Worm (Caenorhabditis elegans) whole organism, young adult: ENCODE results near the gene gln-5.

Experiments used
- B0261.1 ChIP-seq: sonication (generic microtip); optimal IDR thresholded peaks from 2 replicates; lab custom pipeline; 2016; ENCODE audit warnings: mild to moderate bottlenecking, missing genetic modification characterization, moderate library complexity, missing compliant biosample characterization
- F33H1.4 ChIP-seq: fragments of 200-800 bp; sonication (Bioruptor generic); IDR thresholded peaks from 2 replicates; pipeline ENCODE4 v1.3.6; 2022; ENCODE audit warnings: missing genetic modification reagents, missing genetic modification characterization, missing compliant biosample characterization
- F52B5.7 ChIP-seq: sonication (generic microtip); optimal IDR thresholded peaks from 2 replicates; lab custom pipeline; 2016; ENCODE audit warnings: mild to moderate bottlenecking, missing genetic modification characterization, missing compliant biosample characterization
- K11D2.4 ChIP-seq: fragments of 200-800 bp; sonication (Bioruptor generic); IDR thresholded peaks from 2 replicates; pipeline ENCODE4 v1.3.6; 2022; ENCODE audit warnings: missing genetic modification reagents, missing genetic modification characterization, missing compliant biosample characterization
- T07F8.4 ChIP-seq: sonication (generic microtip); optimal IDR thresholded peaks from 2 replicates; lab custom pipeline; 2016; ENCODE audit warnings: mild to moderate bottlenecking, missing genetic modification characterization, moderate library complexity, missing compliant biosample characterization
- Y53F4B.3 ChIP-seq: fragments of 200-800 bp; sonication (Bioruptor generic); IDR thresholded peaks from 2 replicates; pipeline ENCODE4 v1.3.6; 2022; ENCODE audit warnings: missing genetic modification reagents, missing genetic modification characterization, missing compliant biosample characterization
- Y53G8AR.9 ChIP-seq: fragments of 200-800 bp; sonication (Bioruptor generic); conservative IDR thresholded peaks from 2 replicates; pipeline ENCODE4 v1.3.6; 2022; ENCODE audit warnings: missing genetic modification reagents, missing genetic modification characterization, missing compliant biosample characterization
- Y56A3A.18 ChIP-seq: fragments of 200-800 bp; sonication (Bioruptor generic); IDR thresholded peaks from 2 replicates; pipeline ENCODE4 v1.3.6; 2022; ENCODE audit warnings: missing genetic modification reagents, missing genetic modification characterization, missing compliant biosample characterization
- bed-2 ChIP-seq: fragments of 200-800 bp; sonication (Bioruptor generic); IDR thresholded peaks from 2 replicates; pipeline ENCODE4 v1.3.6; 2022; ENCODE audit warnings: missing genetic modification reagents, missing genetic modification characterization, missing compliant biosample characterization
- ccch-3 ChIP-seq: fragments of 200-800 bp; sonication (Bioruptor generic); optimal IDR thresholded peaks from 2 replicates; lab custom pipeline; 2018; ENCODE audit warnings: mild to moderate bottlenecking, missing genetic modification characterization, missing compliant biosample characterization
- cebp-1 ChIP-seq, 2 experiments: fragments of 200-800 bp in 1 of 2; sonication (Bioruptor generic) in 1 of 2; sonication (generic microtip) in 1 of 2; IDR thresholded peaks in 1 of 2; optimal IDR thresholded peaks in 1 of 2; 2 replicates each; pipeline versions ENCODE4 v1.3.6 to Lab custom; 2017 to 2022; ENCODE audit warnings: missing compliant biosample characterization in 2 of 2, missing genetic modification characterization in 2 of 2, mild to moderate bottlenecking in 1 of 2, missing genetic modification reagents in 1 of 2, moderate library complexity in 1 of 2
- ceh-27 ChIP-seq: fragments of 200-800 bp; sonication (Bioruptor generic); optimal IDR thresholded peaks from 2 replicates; lab custom pipeline; 2018; ENCODE audit warnings: mild to moderate bottlenecking, missing genetic modification characterization, moderate library complexity, missing compliant biosample characterization
- ceh-58 ChIP-seq: fragments of 200-800 bp; sonication (Bioruptor generic); IDR thresholded peaks from 2 replicates; pipeline ENCODE4 v1.3.6; 2022; ENCODE audit warnings: missing genetic modification characterization, missing compliant biosample characterization
- dox-1 ChIP-seq: fragments of 200-800 bp; sonication (Bioruptor generic); IDR thresholded peaks from 2 replicates; pipeline ENCODE4 v1.3.6; 2022; ENCODE audit warnings: missing genetic modification reagents, missing genetic modification characterization, missing compliant biosample characterization
- efl-1 ChIP-seq: fragments of 150-350 bp; optimal IDR thresholded peaks from 2 replicates; lab custom pipeline; 2014; ENCODE audit warnings: missing biosample characterization, missing genetic modification reagents, missing genetic modification characterization
- ekl-4 ChIP-seq: fragments of 200-800 bp; sonication (Bioruptor generic); IDR thresholded peaks from 2 replicates; pipeline ENCODE4 v1.3.6; 2022; ENCODE audit warnings: missing genetic modification reagents, missing genetic modification characterization, missing compliant biosample characterization
- ets-4 ChIP-seq: fragments of 200-800 bp; sonication (Bioruptor generic); optimal IDR thresholded peaks from 2 replicates; lab custom pipeline; 2018; ENCODE audit warnings: mild to moderate bottlenecking, missing genetic modification characterization, missing compliant biosample characterization
- gei-17 ChIP-seq: fragments of 200-800 bp; sonication (Bioruptor generic); optimal IDR thresholded peaks from 2 replicates; lab custom pipeline; 2018; ENCODE audit warnings: mild to moderate bottlenecking, missing genetic modification characterization, missing compliant biosample characterization
- him-1 ChIP-seq: sonication (generic microtip); optimal IDR thresholded peaks from 2 replicates; lab custom pipeline; 2016; ENCODE audit warnings: missing genotype, missing genetic modification reagents, missing genetic modification characterization, missing compliant biosample characterization
- hlh-26 ChIP-seq: fragments of 200-800 bp; sonication (Bioruptor generic); conservative IDR thresholded peaks from 2 replicates; pipeline ENCODE4 v1.3.6; 2022; ENCODE audit warnings: missing genetic modification reagents, missing genetic modification characterization, missing compliant biosample characterization
- hrde-1 ChIP-seq: sonication (generic microtip); optimal IDR thresholded peaks from 2 replicates; lab custom pipeline; 2016; ENCODE audit warnings: missing genetic modification characterization, mild to moderate bottlenecking, missing compliant biosample characterization, moderate library complexity, missing genotype, missing genetic modification reagents, borderline replicate concordance
- lag-1 ChIP-seq: fragments of 200-800 bp; sonication (Bioruptor generic); IDR thresholded peaks from 2 replicates; pipeline ENCODE4 v1.3.6; 2022; ENCODE audit warnings: missing genetic modification reagents, missing genetic modification characterization, missing compliant biosample characterization
- let-526 ChIP-seq: fragments of 200-800 bp; sonication (Bioruptor generic); IDR thresholded peaks from 2 replicates; pipeline ENCODE4 v1.3.6; 2022; ENCODE audit warnings: missing genetic modification reagents, missing genetic modification characterization, missing compliant biosample characterization
- let-607 ChIP-seq, 2 experiments: fragments of 200-800 bp in 1 of 2; sonication (Bioruptor generic) in 1 of 2; sonication (generic microtip) in 1 of 2; optimal IDR thresholded peaks; 2 replicates each; lab custom pipeline; 2016 to 2018; ENCODE audit warnings: mild to moderate bottlenecking in 2 of 2, missing compliant biosample characterization in 2 of 2, missing genetic modification characterization in 2 of 2, moderate library complexity in 2 of 2, missing genotype in 1 of 2
- lin-54 ChIP-seq: fragments of 200-800 bp; sonication (Bioruptor generic); optimal IDR thresholded peaks from 2 replicates; lab custom pipeline; 2018; ENCODE audit warnings: mild to moderate bottlenecking, missing genetic modification characterization, missing compliant biosample characterization
- lsl-1 ChIP-seq: fragments of 200-800 bp; sonication (Bioruptor generic); optimal IDR thresholded peaks from 2 replicates; lab custom pipeline; 2018; ENCODE audit warnings: mild to moderate bottlenecking, missing genetic modification characterization, moderate library complexity, missing compliant biosample characterization
- lsy-27 ChIP-seq: sonication (generic microtip); optimal IDR thresholded peaks from 2 replicates; lab custom pipeline; 2017; ENCODE audit warnings: missing genetic modification characterization, mild to moderate bottlenecking, missing compliant biosample characterization, antibody characterized with exemption, missing genotype, borderline replicate concordance; ENCODE audit not compliant: insufficient read depth
- madf-3 ChIP-seq: fragments of 200-800 bp; sonication (Bioruptor generic); IDR thresholded peaks from 2 replicates; pipeline ENCODE4 v1.3.6; 2022; ENCODE audit warnings: missing genetic modification reagents, missing genetic modification characterization, missing compliant biosample characterization
- madf-6 ChIP-seq: fragments of 200-800 bp; sonication (Bioruptor generic); IDR thresholded peaks from 2 replicates; pipeline ENCODE4 v1.3.6; 2022; ENCODE audit warnings: missing genetic modification reagents, missing genetic modification characterization, missing compliant biosample characterization
- mel-28 ChIP-seq: sonication (generic microtip); optimal IDR thresholded peaks from 2 replicates; lab custom pipeline; 2016; ENCODE audit warnings: borderline replicate concordance, mild to moderate bottlenecking, missing genetic modification characterization, missing compliant biosample characterization
- nfyb-1 ChIP-seq: fragments of 200-800 bp; sonication (Bioruptor generic); IDR thresholded peaks from 2 replicates; pipeline ENCODE4 v1.3.6; 2022; ENCODE audit warnings: missing genetic modification reagents, missing genetic modification characterization, missing compliant biosample characterization
- nhr-80 ChIP-seq: sonication (generic microtip); optimal IDR thresholded peaks from 2 replicates; lab custom pipeline; 2016; ENCODE audit warnings: missing genetic modification characterization, missing compliant biosample characterization
- rcor-1 ChIP-seq: fragments of 200-800 bp; sonication (Bioruptor generic); IDR thresholded peaks from 2 replicates; pipeline ENCODE4 v1.3.6; 2022; ENCODE audit warnings: missing genetic modification reagents, missing genetic modification characterization, missing compliant biosample characterization
- snpc-4 ChIP-seq, 5 experiments: fragments of 150-350 bp in 1 of 5; sonication (generic microtip) in 4 of 5; optimal IDR thresholded peaks; 2 replicates each; lab custom pipeline; 2014 to 2018; ENCODE audit warnings: missing genetic modification characterization in 5 of 5, missing biosample characterization in 3 of 5, antibody characterized with exemption in 2 of 5, mild to moderate bottlenecking in 2 of 5, missing compliant biosample characterization in 2 of 5, missing genotype in 2 of 5, moderate library complexity in 2 of 5, missing genetic modification reagents in 1 of 5
- sptf-2 ChIP-seq: fragments of 200-800 bp; sonication (Bioruptor generic); optimal IDR thresholded peaks from 2 replicates; lab custom pipeline; 2018; ENCODE audit warnings: mild to moderate bottlenecking, missing genetic modification characterization, missing compliant biosample characterization
- tlf-1 ChIP-seq: fragments of 200-800 bp; sonication (Bioruptor generic); optimal IDR thresholded peaks from 2 replicates; lab custom pipeline; 2018; ENCODE audit warnings: mild to moderate bottlenecking, missing genetic modification characterization, missing compliant biosample characterization
- unc-130 ChIP-seq: sonication (generic microtip); optimal IDR thresholded peaks from 2 replicates; lab custom pipeline; 2016; ENCODE audit warnings: missing genetic modification reagents, missing genetic modification characterization, missing compliant biosample characterization
- zfh-2 ChIP-seq: fragments of 200-800 bp; sonication (Bioruptor generic); conservative IDR thresholded peaks from 2 replicates; pipeline ENCODE4 v1.3.6; 2022; ENCODE audit warnings: missing genetic modification reagents, missing genetic modification characterization, missing compliant biosample characterization
- ztf-25 ChIP-seq: fragments of 200-800 bp; sonication (Bioruptor generic); IDR thresholded peaks from 2 replicates; pipeline ENCODE4 v1.3.6; 2022; ENCODE audit warnings: missing genetic modification reagents, missing genetic modification characterization, missing compliant biosample characterization
- ztf-28 ChIP-seq: fragments of 200-800 bp; sonication (Bioruptor generic); IDR thresholded peaks from 2 replicates; pipeline ENCODE4 v1.3.6; 2022; ENCODE audit warnings: missing genetic modification reagents, missing genetic modification characterization, missing compliant biosample characterization
- ztf-6 ChIP-seq: fragments of 200-800 bp; sonication (Bioruptor generic); IDR thresholded peaks from 2 replicates; pipeline ENCODE4 v1.3.6; 2022; ENCODE audit warnings: missing genetic modification reagents, missing genetic modification characterization, missing compliant biosample characterization

The gln-5 gene

DNA sequence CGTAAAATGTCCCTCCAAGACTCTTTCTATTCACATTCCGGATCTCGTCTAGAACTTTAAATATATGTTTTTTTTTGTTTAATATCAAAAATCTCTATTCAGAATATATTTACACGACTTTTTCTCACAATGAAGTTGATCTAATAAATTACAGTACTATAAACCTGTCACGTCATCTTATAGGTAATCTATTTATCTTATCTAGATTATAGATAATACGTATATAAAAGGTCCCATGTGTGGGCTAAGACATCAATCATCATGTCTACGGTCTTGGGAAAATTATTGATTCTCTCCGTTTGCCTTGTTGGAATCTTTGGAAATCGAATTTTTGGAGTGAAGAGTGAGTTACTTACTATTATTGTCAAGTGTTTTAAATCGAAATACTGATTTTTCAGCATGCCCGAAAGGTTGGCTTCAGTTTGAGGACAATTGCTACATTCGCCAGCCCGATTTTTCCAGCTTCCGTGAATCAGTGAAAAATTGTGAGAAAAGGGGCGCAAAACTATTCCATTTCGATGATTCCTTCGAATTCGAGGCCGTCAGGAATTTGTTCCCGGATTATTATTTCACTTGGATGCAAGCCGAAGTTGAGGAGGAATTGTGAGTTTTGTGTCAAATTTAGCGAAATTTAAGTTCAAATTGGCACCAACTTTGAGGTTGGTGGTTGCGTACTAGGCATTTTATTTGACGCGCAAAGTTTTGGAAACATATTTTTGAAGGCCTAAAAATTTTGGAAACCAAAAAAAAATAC, 3.4 kb upstream of the gln-5 start, which contains the start of gene clec-196:
Gene clec-196 (plus strand): TSS at position 252 of the 754 bp plus-strand sequence.
- TF ChIP-seq madf-6 (GFP tag; lab: Robert Waterston, UW) (0 out of 2 replicates have a peak, but pooled peaks have one; percentile 11), nfyb-1 (GFP tag; lab: Robert Waterston, UW) (no peak), hlh-26 (GFP tag; lab: Robert Waterston, UW) (no peak), cebp-1 (GFP tag; IDR thresholded peaks at IDR 0.05; lab: Robert Waterston, UW) (no peak), cebp-1 (tag; optimal IDR thresholded peaks at IDR 0.05; lab: Kevin White, UChicago) (peak; percentile 14), madf-3 (GFP tag; lab: Robert Waterston, UW) (0 out of 2 replicates have a peak, but pooled peaks have one; percentile 22), F33H1.4 (no peak), ekl-4 (GFP tag; lab: Robert Waterston, UW) (0 out of 2 replicates have a peak, but pooled peaks have one; percentile 7), snpc-4 (GFP tag; optimal IDR thresholded peaks at IDR 0.05; lab: Kevin White, UChicago) (no peak), snpc-4 (tag; optimal IDR thresholded peaks at IDR 0.05; lab: Kevin White, UChicago) (peak in 1 of 4 experiments; percentile 11), lin-54 (GFP tag; lab: Kevin White, UChicago) (peak; percentile 39)

DNA sequence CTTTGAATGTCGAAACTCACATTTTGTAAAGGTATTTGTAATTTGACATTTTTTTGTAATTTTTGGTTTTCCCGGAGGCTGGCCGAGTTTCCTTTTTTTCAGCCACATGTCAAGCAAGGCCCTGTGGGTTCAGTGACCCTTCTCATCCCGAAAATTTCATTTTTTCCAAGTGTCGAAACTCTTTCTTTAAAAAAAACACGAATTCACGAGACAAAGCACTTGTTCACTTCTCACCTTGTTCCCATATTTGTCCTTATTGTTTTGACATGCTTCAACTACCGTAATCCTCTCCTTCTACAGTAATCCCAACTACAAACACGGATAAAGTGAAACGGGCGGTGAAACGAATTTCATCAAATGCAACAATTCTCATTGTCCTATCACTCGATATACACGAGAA, 1.8 kb upstream of the gln-5 start, which contains the start of gene lhfp-4:
Gene lhfp-4 (plus strand): TSS at position 301 of the 400 bp plus-strand sequence.
- no peak for TF ChIP-seq ceh-58 (GFP tag; lab: Robert Waterston, UW)
- TF ChIP-seq ztf-6 = no peak
- no peak for TF ChIP-seq F52B5.7 (tag; lab: Kevin White, UChicago)
- TF ChIP-seq zfh-2 (GFP tag; lab: Robert Waterston, UW) = no peak
- no peak for TF ChIP-seq lsy-27 (tag; lab: Kevin White, UChicago)
- no peak for TF ChIP-seq lin-54 (GFP tag; lab: Kevin White, UChicago)
- TF ChIP-seq ccch-3 (GFP tag; lab: Kevin White, UChicago) = no peak

ce11 chrIV:17269702-17270101, 3.8 kb downstream of the gln-5 start:
- TF ChIP-seq ztf-25 (no peak), K11D2.4 (no peak), rcor-1 (GFP tag; lab: Robert Waterston, UW) (no peak), B0261.1 (tag; lab: Kevin White, UChicago) (no peak), dox-1 (GFP tag; lab: Robert Waterston, UW) (no peak), lag-1 (GFP tag; lab: Robert Waterston, UW) (no peak), unc-130 (no peak), T07F8.4 (tag; lab: Kevin White, UChicago) (no peak), mel-28 (tag; lab: Kevin White, UChicago) (no peak), sptf-2 (GFP tag; lab: Kevin White, UChicago) (no peak), lsl-1 (GFP tag; lab: Kevin White, UChicago) (no peak), tlf-1 (GFP tag; lab: Kevin White, UChicago) (no peak)

- TF ChIP-seq ztf-28 (GFP tag; lab: Robert Waterston, UW) = no peak
- no peak for TF ChIP-seq bed-2 (GFP tag; lab: Robert Waterston, UW)
- no peak for TF ChIP-seq Y53F4B.3 (GFP tag; lab: Robert Waterston, UW)
- no peak for TF ChIP-seq Y53G8AR.9 (GFP tag; lab: Robert Waterston, UW)
- no peak for TF ChIP-seq unc-130
- no peak for TF ChIP-seq snpc-4 (GFP tag; optimal IDR thresholded peaks at IDR 0.05; lab: Kevin White, UChicago)
- TF ChIP-seq snpc-4 (tag; optimal IDR thresholded peaks at IDR 0.05; lab: Kevin White, UChicago) = no peak
- TF ChIP-seq efl-1 (GFP tag; lab: Kevin White, UChicago) = no peak
- TF ChIP-seq ceh-27 (GFP tag; lab: Kevin White, UChicago) = no peak
- TF ChIP-seq ets-4 (GFP tag; lab: Kevin White, UChicago) = no peak
- TF ChIP-seq nhr-80 (tag; lab: Kevin White, UChicago) = no peak
- no peak for TF ChIP-seq let-526 (GFP tag; lab: Robert Waterston, UW)
- no peak for TF ChIP-seq let-607 (tag; optimal IDR thresholded peaks at IDR 0.05; lab: Kevin White, UChicago)
- TF ChIP-seq gei-17 (GFP tag; lab: Kevin White, UChicago) = no peak
- TF ChIP-seq hrde-1 (tag; lab: Kevin White, UChicago) = no peak
- TF ChIP-seq him-1 (tag; lab: Kevin White, UChicago) = no peak
- no peak for TF ChIP-seq Y56A3A.18 (GFP tag; lab: Robert Waterston, UW)
Observed at ce11 chrIV:17269042-17269441, 4.4 kb downstream of the gln-5 start, which contains the start of gene atgp-1. atgp-1 (plus strand) TSS chrIV:17269342.
